Worm (Caenorhabditis elegans) whole organism, early embryonic: ENCODE results near the gene nhr-45.

Source experiments
- B0310.2 ChIP-seq: sonication (generic microtip); optimal IDR thresholded peaks from 2 replicates; lab custom pipeline; 2016; ENCODE audit warnings: mild to moderate bottlenecking, missing genetic modification characterization, missing compliant biosample characterization
- F13C5.2 ChIP-seq: sonication (generic microtip); optimal IDR thresholded peaks from 2 replicates; lab custom pipeline; 2017; ENCODE audit warnings: mild to moderate bottlenecking, missing genetic modification characterization, inconsistent platforms, missing compliant biosample characterization
- aly-1 ChIP-seq: sonication (generic microtip); optimal IDR thresholded peaks from 2 replicates; lab custom pipeline; 2016; ENCODE audit warnings: missing genetic modification characterization, missing compliant biosample characterization
- ama-1 ChIP-seq: fragments of 150-350 bp; optimal IDR thresholded peaks from 2 replicates; lab custom pipeline; 2014
- ceh-36 ChIP-seq: sonication (generic microtip); optimal IDR thresholded peaks from 2 replicates; lab custom pipeline; 2016; ENCODE audit warnings: missing genetic modification characterization, inconsistent platforms, missing compliant biosample characterization
- flt-1 ChIP-seq: fragments of 200-800 bp; sonication (Bioruptor generic); IDR thresholded peaks from 2 replicates; pipeline ENCODE4 v1.3.6; 2022; ENCODE audit warnings: missing genetic modification characterization, missing compliant biosample characterization
- hmbx-1 ChIP-seq: sonication (generic microtip); optimal IDR thresholded peaks from 2 replicates; lab custom pipeline; 2016; ENCODE audit warnings: mild to moderate bottlenecking, missing genetic modification characterization, missing compliant biosample characterization
- hnd-1 ChIP-seq: sonication (generic microtip); optimal IDR thresholded peaks from 2 replicates; lab custom pipeline; 2016; ENCODE audit warnings: missing genetic modification characterization, missing compliant biosample characterization
- pes-1 ChIP-seq: fragments of 200-800 bp; sonication (Bioruptor generic); IDR thresholded peaks from 2 replicates; pipeline ENCODE4 v1.3.6; 2022; ENCODE audit warnings: missing genetic modification reagents, missing genetic modification characterization, missing compliant biosample characterization
- scrt-1 ChIP-seq: fragments of 200-800 bp; sonication (Bioruptor generic); IDR thresholded peaks from 2 replicates; pipeline ENCODE4 v1.3.6; 2022; ENCODE audit warnings: missing genetic modification characterization, missing compliant biosample characterization
- sea-1 ChIP-seq: fragments of 200-800 bp; sonication (Bioruptor generic); conservative IDR thresholded peaks from 2 replicates; pipeline ENCODE4 v1.3.6; 2022; ENCODE audit warnings: missing genetic modification characterization, missing compliant biosample characterization
- tbx-11 ChIP-seq: fragments of 200-800 bp; sonication (Bioruptor generic); IDR thresholded peaks from 2 replicates; pipeline ENCODE4 v1.3.6; 2022; ENCODE audit warnings: missing genetic modification characterization, missing compliant biosample characterization
- tbx-37 ChIP-seq: fragments of 200-800 bp; sonication (Bioruptor generic); conservative IDR thresholded peaks from 2 replicates; pipeline ENCODE4 v1.3.6; 2022; ENCODE audit warnings: missing genetic modification reagents, missing genetic modification characterization, missing compliant biosample characterization
- tra-4 ChIP-seq: sonication (generic microtip); optimal IDR thresholded peaks from 2 replicates; lab custom pipeline; 2017; ENCODE audit warnings: missing genetic modification characterization, missing compliant biosample characterization

- TF ChIP-seq ama-1 (lab: Kevin White, UChicago): no peak
- no peak for TF ChIP-seq hnd-1 (tag; lab: Kevin White, UChicago)
- TF ChIP-seq F13C5.2 (tag; lab: Kevin White, UChicago): no peak
- TF ChIP-seq tra-4 (tag; lab: Kevin White, UChicago): no peak
- TF ChIP-seq pes-1 (GFP tag; lab: Robert Waterston, UW): no peak
- no peak for TF ChIP-seq sea-1 (GFP tag; lab: Robert Waterston, UW)
- no peak for TF ChIP-seq tbx-11
- TF ChIP-seq tbx-37: no peak
- TF ChIP-seq hmbx-1: no peak
- TF ChIP-seq scrt-1: no peak
- TF ChIP-seq ceh-36 (tag; lab: Kevin White, UChicago): no peak
- TF ChIP-seq flt-1 (GFP tag; lab: Robert Waterston, UW): no peak
- TF ChIP-seq B0310.2 (tag; lab: Kevin White, UChicago): no peak
- TF ChIP-seq aly-1: no peak
These were observed 45.1 kb downstream of the nhr-45 start for ce11 chrX:4615034-4615433.
